Worm (Caenorhabditis elegans) whole organism, young adult: ENCODE data around the gene sorf-1.

Experiments
- B0019.2 ChIP-seq: fragments of 200-800 bp; sonication (Bioruptor generic); conservative IDR thresholded peaks from 2 replicates; pipeline ENCODE4 v1.3.6; 2022; ENCODE audit warnings: missing genetic modification reagents, missing genetic modification characterization, missing compliant biosample characterization
- B0035.1 ChIP-seq: sonication (generic microtip); optimal IDR thresholded peaks from 2 replicates; lab custom pipeline; 2016; ENCODE audit warnings: missing genetic modification characterization, mild to moderate bottlenecking, missing compliant biosample characterization, missing genotype, missing genetic modification reagents
- B0336.3 ChIP-seq: fragments of 200-800 bp; sonication (Bioruptor generic); IDR thresholded peaks from 2 replicates; pipeline ENCODE4 v1.3.6; 2022; ENCODE audit warnings: missing genetic modification characterization, missing compliant biosample characterization
- C06A6.2 ChIP-seq: fragments of 200-800 bp; sonication (Bioruptor generic); conservative IDR thresholded peaks from 2 replicates; pipeline ENCODE4 v1.3.6; 2022; ENCODE audit warnings: missing genetic modification characterization, missing compliant biosample characterization
- C17E4.6 ChIP-seq: fragments of 200-800 bp; sonication (Bioruptor generic); IDR thresholded peaks from 2 replicates; pipeline ENCODE4 v1.3.6; 2022; ENCODE audit warnings: missing genetic modification reagents, missing genetic modification characterization, missing compliant biosample characterization
- F33H1.4 ChIP-seq: fragments of 200-800 bp; sonication (Bioruptor generic); IDR thresholded peaks from 2 replicates; pipeline ENCODE4 v1.3.6; 2022; ENCODE audit warnings: missing genetic modification reagents, missing genetic modification characterization, missing compliant biosample characterization
- F55B11.4 ChIP-seq: sonication (generic microtip); optimal IDR thresholded peaks from 2 replicates; lab custom pipeline; 2016; ENCODE audit warnings: missing compliant biosample characterization, missing genetic modification characterization, borderline replicate concordance; ENCODE audit not compliant: insufficient read depth
- K11D2.4 ChIP-seq: fragments of 200-800 bp; sonication (Bioruptor generic); IDR thresholded peaks from 2 replicates; pipeline ENCODE4 v1.3.6; 2022; ENCODE audit warnings: missing genetic modification reagents, missing genetic modification characterization, missing compliant biosample characterization
- K12H6.12 ChIP-seq: fragments of 200-800 bp; sonication (Bioruptor generic); optimal IDR thresholded peaks from 2 replicates; lab custom pipeline; 2018; ENCODE audit warnings: mild to moderate bottlenecking, missing genetic modification characterization, missing compliant biosample characterization
- T26A5.8 ChIP-seq: sonication (generic microtip); optimal IDR thresholded peaks from 2 replicates; lab custom pipeline; 2016; ENCODE audit warnings: missing genetic modification characterization, missing compliant biosample characterization
- Y53G8AR.9 ChIP-seq: fragments of 200-800 bp; sonication (Bioruptor generic); conservative IDR thresholded peaks from 2 replicates; pipeline ENCODE4 v1.3.6; 2022; ENCODE audit warnings: missing genetic modification reagents, missing genetic modification characterization, missing compliant biosample characterization
- Y56A3A.18 ChIP-seq: fragments of 200-800 bp; sonication (Bioruptor generic); IDR thresholded peaks from 2 replicates; pipeline ENCODE4 v1.3.6; 2022; ENCODE audit warnings: missing genetic modification reagents, missing genetic modification characterization, missing compliant biosample characterization
- akir-1 ChIP-seq: fragments of 200-800 bp; sonication (Bioruptor generic); optimal IDR thresholded peaks from 2 replicates; lab custom pipeline; 2018; ENCODE audit warnings: mild to moderate bottlenecking, missing genetic modification characterization, moderate library complexity, missing compliant biosample characterization
- ama-1 ChIP-seq, 3 experiments: fragments of 150-350 bp in 1 of 3; sonication (generic microtip) in 2 of 3; optimal IDR thresholded peaks; 2 replicates each; lab custom pipeline; 2014 to 2018; ENCODE audit warnings: missing biosample characterization in 2 of 3, missing genetic modification characterization in 2 of 3, missing genetic modification reagents in 2 of 3
- ceh-40 ChIP-seq: fragments of 200-800 bp; sonication (Bioruptor generic); IDR thresholded peaks from 2 replicates; pipeline ENCODE4 v1.3.6; 2022; ENCODE audit warnings: missing genetic modification characterization, missing compliant biosample characterization
- chd-7 ChIP-seq: sonication (generic microtip); optimal IDR thresholded peaks from 2 replicates; lab custom pipeline; 2016; ENCODE audit warnings: mild to moderate bottlenecking, missing genetic modification characterization, moderate library complexity, missing compliant biosample characterization
- die-1 ChIP-seq: sonication (generic microtip); optimal IDR thresholded peaks from 2 replicates; lab custom pipeline; 2016; ENCODE audit warnings: missing genotype, mild to moderate bottlenecking, missing genetic modification characterization, missing compliant biosample characterization
- dox-1 ChIP-seq: fragments of 200-800 bp; sonication (Bioruptor generic); IDR thresholded peaks from 2 replicates; pipeline ENCODE4 v1.3.6; 2022; ENCODE audit warnings: missing genetic modification reagents, missing genetic modification characterization, missing compliant biosample characterization
- efl-1 ChIP-seq: fragments of 150-350 bp; optimal IDR thresholded peaks from 2 replicates; lab custom pipeline; 2014; ENCODE audit warnings: missing biosample characterization, missing genetic modification reagents, missing genetic modification characterization
- egl-18 ChIP-seq: fragments of 200-800 bp; sonication (Bioruptor generic); IDR thresholded peaks from 2 replicates; pipeline ENCODE4 v1.3.6; 2022; ENCODE audit warnings: missing genetic modification reagents, missing genetic modification characterization, missing compliant biosample characterization
- egrh-3 ChIP-seq: fragments of 200-800 bp; sonication (Bioruptor generic); IDR thresholded peaks from 2 replicates; pipeline ENCODE4 v1.3.6; 2022; ENCODE audit warnings: missing genetic modification reagents, missing genetic modification characterization, missing compliant biosample characterization
- fkh-3 ChIP-seq: sonication (generic microtip); optimal IDR thresholded peaks from 2 replicates; lab custom pipeline; 2016; ENCODE audit warnings: mild to moderate bottlenecking, missing genetic modification characterization, missing compliant biosample characterization
- hlh-12 ChIP-seq: sonication (generic microtip); optimal IDR thresholded peaks from 2 replicates; lab custom pipeline; 2016; ENCODE audit warnings: missing genetic modification characterization, missing compliant biosample characterization
- let-526 ChIP-seq: fragments of 200-800 bp; sonication (Bioruptor generic); IDR thresholded peaks from 2 replicates; pipeline ENCODE4 v1.3.6; 2022; ENCODE audit warnings: missing genetic modification reagents, missing genetic modification characterization, missing compliant biosample characterization
- let-607 ChIP-seq, 2 experiments: fragments of 200-800 bp in 1 of 2; sonication (Bioruptor generic) in 1 of 2; sonication (generic microtip) in 1 of 2; optimal IDR thresholded peaks; 2 replicates each; lab custom pipeline; 2016 to 2018; ENCODE audit warnings: mild to moderate bottlenecking in 2 of 2, missing compliant biosample characterization in 2 of 2, missing genetic modification characterization in 2 of 2, moderate library complexity in 2 of 2, missing genotype in 1 of 2
- lin-40 ChIP-seq: sonication (generic microtip); optimal IDR thresholded peaks from 2 replicates; lab custom pipeline; 2016; ENCODE audit warnings: missing genetic modification characterization, mild to moderate bottlenecking, missing compliant biosample characterization, missing genotype, missing genetic modification reagents
- madf-6 ChIP-seq: fragments of 200-800 bp; sonication (Bioruptor generic); IDR thresholded peaks from 2 replicates; pipeline ENCODE4 v1.3.6; 2022; ENCODE audit warnings: missing genetic modification reagents, missing genetic modification characterization, missing compliant biosample characterization
- mel-28 ChIP-seq: sonication (generic microtip); optimal IDR thresholded peaks from 2 replicates; lab custom pipeline; 2016; ENCODE audit warnings: borderline replicate concordance, mild to moderate bottlenecking, missing genetic modification characterization, missing compliant biosample characterization
- mxl-1 ChIP-seq: sonication (generic microtip); optimal IDR thresholded peaks from 2 replicates; lab custom pipeline; 2016; ENCODE audit warnings: missing genetic modification characterization, missing compliant biosample characterization
- nhr-80 ChIP-seq: sonication (generic microtip); optimal IDR thresholded peaks from 2 replicates; lab custom pipeline; 2016; ENCODE audit warnings: missing genetic modification characterization, missing compliant biosample characterization
- pha-4 ChIP-seq: fragments of 150-350 bp; sonication (generic microtip); optimal IDR thresholded peaks from 2 replicates; lab custom pipeline; 2014; ENCODE audit warnings: missing biosample characterization, missing genetic modification reagents, missing genetic modification characterization
- rec-8 ChIP-seq, 2 experiments: sonication (generic microtip); optimal IDR thresholded peaks; 2 replicates each; lab custom pipeline; 2016; ENCODE audit warnings: mild to moderate bottlenecking in 2 of 2, missing genetic modification characterization in 2 of 2, missing genetic modification reagents in 2 of 2, missing genotype in 2 of 2, missing biosample characterization in 1 of 2, missing compliant biosample characterization in 1 of 2, moderate library complexity in 1 of 2
- sdz-38 ChIP-seq: sonication (generic microtip); optimal IDR thresholded peaks from 2 replicates; lab custom pipeline; 2016; ENCODE audit warnings: missing genotype, missing genetic modification characterization, missing compliant biosample characterization
- snpc-3.4 ChIP-seq: sonication (generic microtip); optimal IDR thresholded peaks from 2 replicates; lab custom pipeline; 2017; ENCODE audit warnings: missing genetic modification characterization, mild to moderate bottlenecking, missing compliant biosample characterization, antibody characterized with exemption, moderate library complexity, missing genotype, missing genetic modification reagents
- snpc-4 ChIP-seq, 5 experiments: fragments of 150-350 bp in 1 of 5; sonication (generic microtip) in 4 of 5; optimal IDR thresholded peaks; 2 replicates each; lab custom pipeline; 2014 to 2018; ENCODE audit warnings: missing genetic modification characterization in 5 of 5, missing biosample characterization in 3 of 5, antibody characterized with exemption in 2 of 5, mild to moderate bottlenecking in 2 of 5, missing compliant biosample characterization in 2 of 5, missing genotype in 2 of 5, moderate library complexity in 2 of 5, missing genetic modification reagents in 1 of 5
- somi-1 ChIP-seq: fragments of 200-800 bp; sonication (Bioruptor generic); optimal IDR thresholded peaks from 2 replicates; lab custom pipeline; 2018; ENCODE audit warnings: mild to moderate bottlenecking, missing genetic modification characterization, missing compliant biosample characterization
- sptf-2 ChIP-seq: fragments of 200-800 bp; sonication (Bioruptor generic); optimal IDR thresholded peaks from 2 replicates; lab custom pipeline; 2018; ENCODE audit warnings: mild to moderate bottlenecking, missing genetic modification characterization, missing compliant biosample characterization
- tbp1 ChIP-seq: fragments of 200-800 bp; sonication (Bioruptor generic); optimal IDR thresholded peaks from 2 replicates; lab custom pipeline; 2018; ENCODE audit warnings: mild to moderate bottlenecking, missing genetic modification characterization, missing compliant biosample characterization
- tbx-9 ChIP-seq: sonication (generic microtip); optimal IDR thresholded peaks from 2 replicates; lab custom pipeline; 2016; ENCODE audit warnings: borderline replicate concordance, missing genetic modification characterization, inconsistent platforms, missing compliant biosample characterization
- tlf-1 ChIP-seq: fragments of 200-800 bp; sonication (Bioruptor generic); optimal IDR thresholded peaks from 2 replicates; lab custom pipeline; 2018; ENCODE audit warnings: mild to moderate bottlenecking, missing genetic modification characterization, missing compliant biosample characterization
- zim-3 ChIP-seq: sonication (generic microtip); optimal IDR thresholded peaks from 2 replicates; lab custom pipeline; 2017; ENCODE audit warnings: mild to moderate bottlenecking, missing genetic modification characterization, moderate library complexity, missing compliant biosample characterization
- ztf-18 ChIP-seq: sonication (generic microtip); optimal IDR thresholded peaks from 2 replicates; lab custom pipeline; 2016; ENCODE audit warnings: missing genotype, mild to moderate bottlenecking, missing genetic modification characterization, missing compliant biosample characterization
- ztf-3 ChIP-seq: fragments of 200-800 bp; sonication (Bioruptor generic); optimal IDR thresholded peaks from 2 replicates; lab custom pipeline; 2018; ENCODE audit warnings: mild to moderate bottlenecking, missing genetic modification characterization, missing compliant biosample characterization

The sorf-1 gene

DNA sequence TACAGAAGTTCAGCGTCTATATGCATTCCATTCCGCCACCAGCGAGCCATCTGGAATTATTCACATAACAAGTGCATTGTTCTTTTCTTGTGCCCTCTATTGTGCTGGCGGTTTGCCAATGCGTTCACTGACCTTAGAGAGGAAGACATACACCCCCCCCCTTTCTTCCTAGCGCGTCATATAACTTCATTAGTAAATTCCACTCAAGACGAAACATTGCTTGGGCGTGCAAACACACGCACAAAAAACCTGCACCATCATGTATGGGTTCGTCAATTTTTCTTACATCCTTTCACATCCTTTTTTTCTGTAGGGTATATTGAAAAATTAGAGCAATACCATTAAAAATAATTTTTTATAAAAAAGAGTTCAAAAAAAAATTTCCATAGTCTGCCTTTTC lies 27.5 kb downstream of the sorf-1 start, which contains the start of gene ZK816.1:
Gene ZK816.1 (plus strand): TSS at position 187 of the 400 bp plus-strand sequence.
- TF ChIP-seq lin-40 (tag; lab: Kevin White, UChicago) (no peak), egl-18 (GFP tag; lab: Robert Waterston, UW) (no peak), ztf-3 (no peak), tlf-1 (no peak), mxl-1 (tag; lab: Kevin White, UChicago) (no peak), F33H1.4 (GFP tag; lab: Robert Waterston, UW) (no peak), fkh-3 (tag; lab: Kevin White, UChicago) (no peak), sptf-2 (no peak), zim-3 (tag; lab: Kevin White, UChicago) (no peak), pha-4 (tag; lab: Kevin White, UChicago) (no peak), ztf-18 (tag; lab: Kevin White, UChicago) (no peak), die-1 (tag; lab: Kevin White, UChicago) (no peak), K11D2.4 (GFP tag; lab: Robert Waterston, UW) (no peak), chd-7 (no peak)

DNA sequence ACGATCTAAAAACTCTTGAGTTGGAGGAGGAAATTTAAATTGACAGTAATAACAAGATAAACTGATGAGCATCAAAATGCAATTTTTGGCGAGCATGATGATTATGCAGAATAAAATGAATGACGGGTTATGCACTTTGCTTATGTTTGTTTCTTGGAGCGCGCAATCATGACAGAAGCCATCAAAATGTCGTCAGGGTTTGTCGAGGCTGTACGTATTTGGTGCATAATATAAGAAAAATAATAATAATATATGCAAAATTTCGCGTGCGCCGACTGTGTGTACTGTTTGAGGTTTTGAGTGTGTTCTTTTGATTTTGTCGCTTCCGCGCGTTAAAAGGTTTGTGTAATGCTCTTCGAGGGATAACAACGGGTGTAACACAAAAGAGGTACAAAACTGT lies 28.7 kb downstream of the sorf-1 start, which contains the start of gene nspg-4:
Gene nspg-4 (minus strand): TSS at position 101 of the 400 bp plus-strand sequence.
- TF ChIP-seq B0019.2 (GFP tag; lab: Robert Waterston, UW), result no peak

DNA sequence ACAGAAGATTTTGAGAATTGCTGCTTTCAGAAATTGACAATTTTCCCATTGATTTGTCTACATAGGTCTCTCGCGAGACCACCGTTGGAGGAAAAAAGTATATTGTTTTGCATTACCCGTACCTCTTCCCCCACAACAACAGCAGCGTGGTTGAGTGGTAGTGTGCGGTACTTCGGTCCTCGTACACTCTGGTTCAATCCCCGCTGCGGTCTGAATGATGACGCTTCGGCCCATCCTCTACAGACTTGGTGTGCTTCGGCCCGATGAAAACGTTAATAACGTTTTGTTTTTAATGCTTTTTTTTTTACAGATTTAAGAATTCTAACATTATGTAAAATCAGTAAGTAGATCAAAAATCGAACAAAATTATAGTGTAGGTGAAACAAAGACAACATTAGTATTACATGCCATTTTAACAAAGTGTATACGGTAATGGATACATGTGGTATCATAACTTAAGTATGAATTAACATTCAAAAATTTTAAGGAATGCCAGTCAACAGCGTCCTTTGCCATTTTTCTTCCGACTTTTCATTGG lies 31.1 kb downstream of the sorf-1 start, which contains the start of gene ZK816.3:
Gene ZK816.3 (plus strand): TSS at position 488 of the 538 bp plus-strand sequence.
- peak; percentile 33; the same call in 1 of the 2 replicates for TF ChIP-seq ceh-40 (GFP tag; lab: Robert Waterston, UW)
- 0 out of 2 replicates have a peak, but pooled peaks have one; percentile 7 for TF ChIP-seq egrh-3 (GFP tag; lab: Robert Waterston, UW)
- TF ChIP-seq sdz-38 (tag; lab: Kevin White, UChicago), result no peak
- 0 out of 2 replicates have a peak, but pooled peaks have one; percentile 27 for TF ChIP-seq Y53G8AR.9
- no peak for TF ChIP-seq mel-28 (tag; lab: Kevin White, UChicago)
- peak; percentile 64; the same call in 1 of the 2 replicates for TF ChIP-seq dox-1 (GFP tag; lab: Robert Waterston, UW)
- TF ChIP-seq rec-8 (tag; optimal IDR thresholded peaks at IDR 0.05; lab: Kevin White, UChicago), result peak; percentile 21 to 63
- TF ChIP-seq tbx-9, result no peak
- no peak for TF ChIP-seq C06A6.2 (GFP tag; lab: Robert Waterston, UW)
- TF ChIP-seq madf-6 (GFP tag; lab: Robert Waterston, UW), result peak; percentile 43; the same call in 1 of the 2 replicates
- no peak for TF ChIP-seq let-607 (tag; optimal IDR thresholded peaks at IDR 0.05; lab: Kevin White, UChicago)
- peak; percentile 3 for TF ChIP-seq snpc-3.4
- TF ChIP-seq nhr-80 (tag; lab: Kevin White, UChicago), result peak; percentile 7
- no peak for TF ChIP-seq B0035.1 (tag; lab: Kevin White, UChicago)
- peak; percentile 85 for TF ChIP-seq tbp1 (GFP tag; lab: Kevin White, UChicago)
- no peak for TF ChIP-seq F55B11.4 (tag; lab: Kevin White, UChicago)
- 0 out of 2 replicates have a peak, but pooled peaks have one; percentile 66 for TF ChIP-seq Y56A3A.18 (GFP tag; lab: Robert Waterston, UW)
- TF ChIP-seq B0336.3 (GFP tag; lab: Robert Waterston, UW), result no peak
- TF ChIP-seq ztf-3, result no peak
- no peak for TF ChIP-seq T26A5.8 (tag; lab: Kevin White, UChicago)
- no peak for TF ChIP-seq hlh-12 (tag; lab: Kevin White, UChicago)
- TF ChIP-seq snpc-4 (GFP tag; optimal IDR thresholded peaks at IDR 0.05; lab: Kevin White, UChicago), result peak; percentile 57
- peak in 2 of 4 experiments; percentile 25 to 65 for TF ChIP-seq snpc-4 (tag; optimal IDR thresholded peaks at IDR 0.05; lab: Kevin White, UChicago)
- TF ChIP-seq K12H6.12 (tag; lab: Kevin White, UChicago), result no peak
- peak; percentile 45 for TF ChIP-seq akir-1
- 0 out of 2 replicates have a peak, but pooled peaks have one; percentile 48 for TF ChIP-seq let-526 (GFP tag; lab: Robert Waterston, UW)
- no peak for TF ChIP-seq ama-1 (optimal IDR thresholded peaks at IDR 0.05; lab: Kevin White, UChicago)
- TF ChIP-seq ama-1 (GFP tag; optimal IDR thresholded peaks at IDR 0.05; lab: Kevin White, UChicago), result peak in 1 of 2 experiments; percentile 46
- no peak for TF ChIP-seq efl-1 (GFP tag; lab: Kevin White, UChicago)
- TF ChIP-seq C17E4.6 (GFP tag; lab: Robert Waterston, UW), result no peak
- no peak for TF ChIP-seq somi-1 (GFP tag; lab: Kevin White, UChicago)
- no peak for TF ChIP-seq K11D2.4 (GFP tag; lab: Robert Waterston, UW)
